Worm (Caenorhabditis elegans) whole organism, L1 larva: ENCODE data around the gene F59E12.8.

Experiments
- alr-1 ChIP-seq: fragments of 200-800 bp; sonication (Bioruptor generic); optimal IDR thresholded peaks from 2 replicates; lab custom pipeline; 2018; ENCODE audit warnings: borderline replicate concordance, mild to moderate bottlenecking, missing genetic modification characterization, missing compliant biosample characterization
- blmp-1 ChIP-seq: fragments of 150-350 bp; optimal IDR thresholded peaks from 2 replicates; lab custom pipeline; 2014; ENCODE audit warnings: missing biosample characterization, missing genetic modification characterization
- fkh-8 ChIP-seq: sonication (generic microtip); optimal IDR thresholded peaks from 2 replicates; lab custom pipeline; 2016; ENCODE audit warnings: mild to moderate bottlenecking, missing genetic modification characterization, missing compliant biosample characterization
- lin-39 ChIP-seq: fragments of 150-350 bp; optimal IDR thresholded peaks from 2 replicates; lab custom pipeline; 2014; ENCODE audit warnings: missing biosample characterization, missing genetic modification reagents, missing genetic modification characterization
- mdl-1 ChIP-seq, 2 experiments: fragments of 150-350 bp; optimal IDR thresholded peaks; 2 replicates each; lab custom pipeline; 2014 to 2017; ENCODE audit warnings: missing biosample characterization in 2 of 2, missing genetic modification characterization in 2 of 2, inconsistent platforms in 1 of 2
- mef-2 ChIP-seq: fragments of 150-350 bp; optimal IDR thresholded peaks from 2 replicates; lab custom pipeline; 2014; ENCODE audit warnings: missing biosample characterization, missing genetic modification characterization
- pag-3 ChIP-seq: sonication (generic microtip); optimal IDR thresholded peaks from 2 replicates; lab custom pipeline; 2017; ENCODE audit warnings: missing genetic modification characterization, mild to moderate bottlenecking, missing compliant biosample characterization, antibody characterized with exemption, borderline replicate concordance; ENCODE audit not compliant: insufficient read depth
- pqm-1 ChIP-seq: sonication (generic microtip); optimal IDR thresholded peaks from 3 replicates; lab custom pipeline; 2017; ENCODE audit warnings: missing biosample characterization, missing genetic modification characterization
- snu-23 ChIP-seq: sonication (generic microtip); optimal IDR thresholded peaks from 2 replicates; lab custom pipeline; 2016; ENCODE audit warnings: missing genetic modification characterization, missing compliant biosample characterization
- unc-62 ChIP-seq: fragments of 150-350 bp; optimal IDR thresholded peaks from 2 replicates; lab custom pipeline; 2014; ENCODE audit warnings: missing biosample characterization, missing genetic modification reagents, missing genetic modification characterization

- TF ChIP-seq fkh-8 (tag; lab: Kevin White, UChicago), result no peak
- TF ChIP-seq pqm-1 (tag; lab: Kevin White, UChicago), result no peak
- TF ChIP-seq snu-23 (GFP tag; lab: Kevin White, UChicago), result no peak
- no peak for TF ChIP-seq mdl-1 (tag; optimal IDR thresholded peaks at IDR 0.05; lab: Kevin White, UChicago)
- no peak for TF ChIP-seq pag-3
- TF ChIP-seq lin-39, result no peak
- TF ChIP-seq unc-62 (GFP tag; lab: Kevin White, UChicago), result no peak
- TF ChIP-seq mef-2 (tag; lab: Kevin White, UChicago), result no peak
- TF ChIP-seq blmp-1 (tag; lab: Kevin White, UChicago), result no peak
- TF ChIP-seq alr-1 (tag; lab: Kevin White, UChicago), result no peak
Measured at ce11 chrII:5667540-5667939, 30.8 kb upstream of the F59E12.8 start.
